Worm (Caenorhabditis elegans) whole organism, L4 larva: Measurements from ENCODE around the gene C03B1.4.

Experiments used
- F37D6.2 ChIP-seq: sonication (generic microtip); optimal IDR thresholded peaks from 2 replicates; lab custom pipeline; 2016; ENCODE audit warnings: mild to moderate bottlenecking, missing genetic modification characterization, missing compliant biosample characterization
- F49E8.2 ChIP-seq: sonication (generic microtip); optimal IDR thresholded peaks from 2 replicates; lab custom pipeline; 2016; ENCODE audit warnings: missing compliant biosample characterization, mild to moderate bottlenecking, missing genetic modification characterization, borderline replicate concordance
- T20F7.1 ChIP-seq: fragments of 200-800 bp; sonication (Bioruptor generic); optimal IDR thresholded peaks from 2 replicates; lab custom pipeline; 2018; ENCODE audit warnings: mild to moderate bottlenecking, missing genetic modification characterization, missing compliant biosample characterization
- Y5F2A.4 ChIP-seq: fragments of 200-800 bp; sonication (Bioruptor generic); optimal IDR thresholded peaks from 2 replicates; lab custom pipeline; 2018; ENCODE audit warnings: mild to moderate bottlenecking, missing genetic modification characterization, missing compliant biosample characterization
- ZK337.2 ChIP-seq: fragments of 200-800 bp; sonication (Bioruptor generic); IDR thresholded peaks from 2 replicates; pipeline ENCODE4 v1.3.6; 2022; ENCODE audit warnings: missing genetic modification reagents, missing genetic modification characterization, missing compliant biosample characterization
- ZK546.5 ChIP-seq, 2 experiments: sonication (generic microtip); optimal IDR thresholded peaks; 2 replicates each; lab custom pipeline; 2017; ENCODE audit warnings: missing biosample characterization in 2 of 2, missing genetic modification characterization in 2 of 2
- aly-2 ChIP-seq: sonication (generic microtip); optimal IDR thresholded peaks from 2 replicates; lab custom pipeline; 2018; ENCODE audit warnings: missing biosample characterization, missing genetic modification characterization
- ama-1 ChIP-seq: fragments of 150-350 bp; optimal IDR thresholded peaks from 2 replicates; lab custom pipeline; 2014; ENCODE audit warnings: inconsistent platforms, mixed read lengths
- ceh-28 ChIP-seq: fragments of 150-350 bp; optimal IDR thresholded peaks from 2 replicates; lab custom pipeline; 2014; ENCODE audit warnings: missing biosample characterization, missing genetic modification reagents, missing genetic modification characterization
- ceh-44 ChIP-seq: fragments of 200-800 bp; sonication (Bioruptor generic); IDR thresholded peaks from 2 replicates; pipeline ENCODE4 v1.3.6; 2022; ENCODE audit warnings: missing genetic modification reagents, missing genetic modification characterization, missing compliant biosample characterization
- ces-1 ChIP-seq: fragments of 150-350 bp; sonication (generic microtip); optimal IDR thresholded peaks from 4 replicates; lab custom pipeline; 2014; ENCODE audit warnings: missing biosample characterization, missing genetic modification reagents, missing genetic modification characterization
- daf-12 ChIP-seq: fragments of 150-350 bp; optimal IDR thresholded peaks from 2 replicates; lab custom pipeline; 2014; ENCODE audit warnings: missing biosample characterization, missing genetic modification reagents, missing genetic modification characterization
- daf-16 ChIP-seq, 3 experiments: sonication (generic microtip); optimal IDR thresholded peaks; 2 replicates each; lab custom pipeline; 2016 to 2017; ENCODE audit warnings: missing genetic modification characterization in 3 of 3, missing genetic modification reagents in 3 of 3, mild to moderate bottlenecking in 2 of 3, missing compliant biosample characterization in 2 of 3, missing biosample characterization in 1 of 3, moderate library complexity in 1 of 3
- dmd-6 ChIP-seq: fragments of 200-800 bp; sonication (Bioruptor generic); IDR thresholded peaks from 2 replicates; pipeline ENCODE4 v1.3.6; 2022; ENCODE audit warnings: missing genetic modification reagents, missing genetic modification characterization, missing compliant biosample characterization
- dmd-8 ChIP-seq: fragments of 200-800 bp; sonication (Bioruptor generic); IDR thresholded peaks from 2 replicates; pipeline ENCODE4 v1.3.6; 2022; ENCODE audit warnings: missing genetic modification characterization, missing compliant biosample characterization
- dmd-9 ChIP-seq: fragments of 200-800 bp; sonication (Bioruptor generic); IDR thresholded peaks from 2 replicates; pipeline ENCODE4 v1.3.6; 2022; ENCODE audit warnings: missing genetic modification reagents, missing genetic modification characterization, missing compliant biosample characterization
- egl-43 ChIP-seq: fragments of 200-800 bp; sonication (Bioruptor generic); IDR thresholded peaks from 2 replicates; pipeline ENCODE4 v1.3.6; 2022; ENCODE audit warnings: missing genetic modification reagents, missing genetic modification characterization, missing compliant biosample characterization
- fos-1 ChIP-seq: fragments of 150-350 bp; optimal IDR thresholded peaks from 2 replicates; lab custom pipeline; 2014; ENCODE audit warnings: missing biosample characterization, missing genetic modification characterization
- hlh-30 ChIP-seq: sonication (generic microtip); optimal IDR thresholded peaks from 2 replicates; lab custom pipeline; 2017; ENCODE audit warnings: antibody characterized with exemption, mild to moderate bottlenecking, missing genetic modification characterization, missing compliant biosample characterization; ENCODE audit not compliant: insufficient read depth
- lim-7 ChIP-seq: fragments of 200-800 bp; sonication (Bioruptor generic); IDR thresholded peaks from 2 replicates; pipeline ENCODE4 v1.3.6; 2022; ENCODE audit warnings: missing genetic modification characterization, missing compliant biosample characterization
- lin-13 ChIP-seq: fragments of 150-350 bp; optimal IDR thresholded peaks from 2 replicates; lab custom pipeline; 2014; ENCODE audit warnings: missing biosample characterization, missing genetic modification reagents, missing genetic modification characterization
- lin-39 ChIP-seq: fragments of 150-350 bp; optimal IDR thresholded peaks from 2 replicates; lab custom pipeline; 2014; ENCODE audit warnings: missing biosample characterization, missing genetic modification reagents, missing genetic modification characterization
- lir-3 ChIP-seq: sonication (generic microtip); optimal IDR thresholded peaks from 2 replicates; lab custom pipeline; 2016; ENCODE audit warnings: mild to moderate bottlenecking, missing genetic modification characterization, missing compliant biosample characterization
- lsy-2 ChIP-seq, 2 experiments: fragments of 150-350 bp in 1 of 2; sonication (generic microtip) in 1 of 2; optimal IDR thresholded peaks; 2 replicates each; lab custom pipeline; 2014 to 2017; ENCODE audit warnings: missing biosample characterization in 2 of 2, missing genetic modification characterization in 2 of 2
- madf-5 ChIP-seq, 2 experiments: fragments of 200-800 bp; sonication (Bioruptor generic); IDR thresholded peaks; 2 replicates each; pipeline ENCODE4 v1.3.6; 2022; ENCODE audit warnings: missing compliant biosample characterization in 2 of 2, missing genetic modification characterization in 2 of 2
- madf-9 ChIP-seq: fragments of 200-800 bp; sonication (Bioruptor generic); conservative IDR thresholded peaks from 2 replicates; pipeline ENCODE4 v1.3.6; 2022; ENCODE audit warnings: missing genetic modification reagents, missing genetic modification characterization, missing compliant biosample characterization
- mdt-29 ChIP-seq: fragments of 200-800 bp; sonication (Bioruptor generic); IDR thresholded peaks from 2 replicates; pipeline ENCODE4 v1.3.6; 2022; ENCODE audit warnings: missing genetic modification reagents, missing genetic modification characterization, missing compliant biosample characterization
- mes-2 ChIP-seq: sonication (generic microtip); optimal IDR thresholded peaks from 2 replicates; lab custom pipeline; 2016; ENCODE audit warnings: missing genotype, mild to moderate bottlenecking, missing genetic modification characterization, missing compliant biosample characterization; ENCODE audit not compliant: poor library complexity, severe bottlenecking
- mxl-3 ChIP-seq: fragments of 200-800 bp; sonication (Bioruptor generic); optimal IDR thresholded peaks from 2 replicates; lab custom pipeline; 2018; ENCODE audit warnings: mild to moderate bottlenecking, missing genetic modification characterization, missing compliant biosample characterization
- nhr-10 ChIP-seq: fragments of 150-350 bp; optimal IDR thresholded peaks from 2 replicates; lab custom pipeline; 2014; ENCODE audit warnings: missing biosample characterization, missing genetic modification characterization
- nhr-11 ChIP-seq: fragments of 150-350 bp; optimal IDR thresholded peaks from 2 replicates; lab custom pipeline; 2014; ENCODE audit warnings: missing biosample characterization, missing genetic modification characterization
- nhr-237 ChIP-seq: sonication (generic microtip); optimal IDR thresholded peaks from 2 replicates; lab custom pipeline; 2017; ENCODE audit warnings: missing biosample characterization, missing genetic modification characterization
- nhr-28 ChIP-seq: fragments of 150-350 bp; optimal IDR thresholded peaks from 2 replicates; lab custom pipeline; 2014; ENCODE audit warnings: missing biosample characterization, missing genetic modification characterization
- nhr-41 ChIP-seq: fragments of 200-800 bp; sonication (Bioruptor generic); IDR thresholded peaks from 2 replicates; pipeline ENCODE4 v1.3.6; 2022; ENCODE audit warnings: missing genetic modification reagents, missing genetic modification characterization, missing compliant biosample characterization
- nhr-42 ChIP-seq: fragments of 200-800 bp; sonication (Bioruptor generic); IDR thresholded peaks from 2 replicates; pipeline ENCODE4 v1.3.6; 2022; ENCODE audit warnings: missing genetic modification characterization, missing compliant biosample characterization
- nhr-48 ChIP-seq: sonication (generic microtip); optimal IDR thresholded peaks from 2 replicates; lab custom pipeline; 2016; ENCODE audit warnings: mild to moderate bottlenecking, missing genetic modification characterization, missing compliant biosample characterization
- php-3 ChIP-seq: fragments of 200-800 bp; sonication (Bioruptor generic); IDR thresholded peaks from 2 replicates; pipeline ENCODE4 v1.3.6; 2022; ENCODE audit warnings: missing genetic modification reagents, missing genetic modification characterization, missing compliant biosample characterization
- pqm-1 ChIP-seq: sonication (generic microtip); optimal IDR thresholded peaks from 2 replicates; lab custom pipeline; 2017; ENCODE audit warnings: missing biosample characterization, missing genetic modification characterization
- rbr-2 ChIP-seq: sonication (generic microtip); optimal IDR thresholded peaks from 2 replicates; lab custom pipeline; 2016; ENCODE audit warnings: missing genotype, missing genetic modification characterization, missing compliant biosample characterization
- saeg-2 ChIP-seq: fragments of 200-800 bp; sonication (Bioruptor generic); IDR thresholded peaks from 2 replicates; pipeline ENCODE4 v1.3.6; 2022; ENCODE audit warnings: missing genetic modification reagents, missing genetic modification characterization, missing compliant biosample characterization
- sdz-12 ChIP-seq: fragments of 200-800 bp; sonication (Bioruptor generic); optimal IDR thresholded peaks from 2 replicates; lab custom pipeline; 2018; ENCODE audit warnings: mild to moderate bottlenecking, missing genetic modification characterization, missing compliant biosample characterization
- set-16 ChIP-seq: fragments of 200-800 bp; sonication (Bioruptor generic); IDR thresholded peaks from 2 replicates; pipeline ENCODE4 v1.3.6; 2022; ENCODE audit warnings: missing genetic modification reagents, missing genetic modification characterization, missing compliant biosample characterization
- skn-1 ChIP-seq: fragments of 150-350 bp; optimal IDR thresholded peaks from 2 replicates; lab custom pipeline; 2014; ENCODE audit warnings: missing biosample characterization, missing genetic modification characterization
- snpc-1.2 ChIP-seq: fragments of 200-800 bp; sonication (Bioruptor generic); IDR thresholded peaks from 2 replicates; pipeline ENCODE4 v1.3.6; 2022; ENCODE audit warnings: missing genetic modification reagents, missing genetic modification characterization, missing compliant biosample characterization
- spr-3 ChIP-seq: fragments of 200-800 bp; sonication (Bioruptor generic); optimal IDR thresholded peaks from 2 replicates; lab custom pipeline; 2018; ENCODE audit warnings: mild to moderate bottlenecking, missing genetic modification characterization, missing compliant biosample characterization
- tag-97 ChIP-seq: fragments of 200-800 bp; sonication (Bioruptor generic); IDR thresholded peaks from 2 replicates; pipeline ENCODE4 v1.3.6; 2022; ENCODE audit warnings: missing genetic modification characterization, missing compliant biosample characterization
- unc-39 ChIP-seq: sonication (generic microtip); optimal IDR thresholded peaks from 2 replicates; lab custom pipeline; 2017; ENCODE audit warnings: missing biosample characterization, missing genetic modification characterization
- unc-62 ChIP-seq, 3 experiments: fragments of 150-350 bp in 1 of 3; sonication (generic microtip); optimal IDR thresholded peaks in 2 of 3; peaks in 1 of 3; 1 replicate in 1 of 3; 2 replicates in 2 of 3; lab custom pipeline; 2014 to 2017; ENCODE audit warnings: missing biosample characterization in 3 of 3, missing genetic modification characterization in 3 of 3, missing genetic modification reagents in 3 of 3, missing genotype in 1 of 3
- zag-1 ChIP-seq: fragments of 150-350 bp; optimal IDR thresholded peaks from 2 replicates; lab custom pipeline; 2014; ENCODE audit warnings: missing biosample characterization, missing genetic modification characterization
- zfp-2 ChIP-seq: sonication (generic microtip); optimal IDR thresholded peaks from 2 replicates; lab custom pipeline; 2016; ENCODE audit warnings: mild to moderate bottlenecking, missing genetic modification characterization, missing compliant biosample characterization
- zip-11 ChIP-seq: fragments of 200-800 bp; sonication (Bioruptor generic); IDR thresholded peaks from 2 replicates; pipeline ENCODE4 v1.3.6; 2022; ENCODE audit warnings: missing genetic modification characterization, missing compliant biosample characterization
- ztf-7 ChIP-seq: fragments of 150-350 bp; optimal IDR thresholded peaks from 2 replicates; lab custom pipeline; 2014; ENCODE audit warnings: missing biosample characterization, missing genetic modification characterization

Gene C03B1.4

DNA sequence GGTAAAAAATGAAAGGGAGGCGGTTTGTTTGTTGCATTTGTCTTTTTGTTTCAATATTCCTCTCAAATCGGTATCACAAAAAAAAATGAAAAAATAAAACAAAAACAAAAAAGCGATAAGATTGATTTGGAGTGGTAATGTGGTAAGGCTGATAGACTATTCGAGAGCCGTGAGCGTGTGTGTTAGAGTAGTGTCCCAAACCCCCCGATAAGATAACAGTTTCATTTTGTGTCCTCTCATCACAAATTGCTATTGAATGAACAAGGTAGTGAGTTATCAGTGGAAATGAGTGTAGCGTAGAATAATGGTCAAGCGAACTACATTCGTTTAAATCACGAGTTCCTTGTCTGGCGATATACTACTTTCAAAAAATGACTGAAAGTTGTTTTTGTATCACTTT, 25.9 kb upstream of the C03B1.4 start (continued):
- TF ChIP-seq nhr-10 (tag; lab: Kevin White, UChicago) (peak; percentile 33), nhr-28 (peak; percentile 98), zip-11 (GFP tag; lab: Robert Waterston, UW) (no peak), php-3 (GFP tag; lab: Robert Waterston, UW) (peak; percentile 85), lin-39 (tag; lab: Kevin White, UChicago) (no peak), ama-1 (lab: Kevin White, UChicago) (no peak), sdz-12 (GFP tag; lab: Kevin White, UChicago) (no peak), ZK337.2 (no peak), nhr-41 (GFP tag; lab: Robert Waterston, UW) (no peak), F49E8.2 (tag; lab: Kevin White, UChicago) (no peak), fos-1 (tag; lab: Kevin White, UChicago) (no peak), lsy-2 (tag; optimal IDR thresholded peaks at IDR 0.05; lab: Kevin White, UChicago) (no peak), daf-12 (tag; lab: Kevin White, UChicago) (no peak), spr-3 (GFP tag; lab: Kevin White, UChicago) (no peak), mxl-3 (GFP tag; lab: Kevin White, UChicago) (peak; percentile 6), nhr-237 (tag; lab: Kevin White, UChicago) (no peak), unc-62 (GFP tag; optimal IDR thresholded peaks at IDR 0.05 in 1 of 2; lab: Kevin White, UChicago) (peak; percentile 13 to 23), unc-62 (tag; optimal IDR thresholded peaks at IDR 0.05; lab: Kevin White, UChicago) (no peak), hlh-30 (tag; lab: Kevin White, UChicago) (peak; percentile 30), saeg-2 (GFP tag; lab: Robert Waterston, UW) (no peak), zfp-2 (tag; lab: Kevin White, UChicago) (no peak), ztf-7 (peak; percentile 24), zag-1 (tag; lab: Kevin White, UChicago) (no peak), F37D6.2 (tag; lab: Kevin White, UChicago) (no peak), nhr-42 (GFP tag; lab: Robert Waterston, UW) (no peak), T20F7.1 (GFP tag; lab: Kevin White, UChicago) (no peak), unc-39 (tag; lab: Kevin White, UChicago) (no peak), snpc-1.2 (GFP tag; lab: Robert Waterston, UW) (no peak), aly-2 (tag; lab: Kevin White, UChicago) (no peak), set-16 (GFP tag; lab: Robert Waterston, UW) (no peak), madf-9 (GFP tag; lab: Robert Waterston, UW) (no peak), dmd-6 (peak; percentile 86), mdt-29 (GFP tag; lab: Robert Waterston, UW) (0 out of 2 replicates have a peak, but pooled peaks have one; percentile 37), tag-97 (GFP tag; lab: Robert Waterston, UW) (no peak), lin-13 (GFP tag; lab: Kevin White, UChicago) (no peak), nhr-11 (tag; lab: Kevin White, UChicago) (no peak), skn-1 (tag; lab: Kevin White, UChicago) (no peak), ceh-44 (GFP tag; lab: Robert Waterston, UW) (no peak), rbr-2 (tag; lab: Kevin White, UChicago) (no peak), nhr-48 (tag; lab: Kevin White, UChicago) (peak; percentile 20), dmd-9 (no peak), ces-1 (GFP tag; lab: Kevin White, UChicago) (no peak), dmd-8 (GFP tag; lab: Robert Waterston, UW) (no peak), lim-7 (GFP tag; lab: Robert Waterston, UW) (no peak), pqm-1 (tag; lab: Kevin White, UChicago) (peak; percentile 98), Y5F2A.4 (GFP tag; lab: Kevin White, UChicago) (no peak), daf-16 (GFP tag; optimal IDR thresholded peaks at IDR 0.05; lab: Kevin White, UChicago) (peak in 1 of 2 experiments; percentile 29), daf-16 (tag; optimal IDR thresholded peaks at IDR 0.05; lab: Kevin White, UChicago) (peak; percentile 94), mes-2 (tag; lab: Kevin White, UChicago) (peak; percentile 39), egl-43 (no peak), madf-5 (GFP tag; IDR thresholded peaks at IDR 0.05; lab: Robert Waterston, UW) (no peak), ZK546.5 (tag; optimal IDR thresholded peaks at IDR 0.05; lab: Kevin White, UChicago) (no peak), lir-3 (no peak), ceh-28 (no peak)
